Worm (Caenorhabditis elegans): ENCODE results near the gene rml-1.

Gene rml-1

ce11 chrIII:13762046-13762445 lies 5.8 kb downstream of the rml-1 start, which contains the start of gene dbn-1 (continued):
- TF ChIP-seq skn-1 (tag; optimal IDR thresholded peaks at IDR 0.05), result no peak
- no peak for TF ChIP-seq ceh-28 (tag; optimal IDR thresholded peaks at IDR 0.05)
- no peak for TF ChIP-seq nhr-10 (tag; optimal IDR thresholded peaks at IDR 0.05)
- peak; percentile 61 for TF ChIP-seq dve-1 (tag; optimal IDR thresholded peaks at IDR 0.05; ENCODE audit: insufficient read depth)
- TF ChIP-seq pha-4 (GFP tag; IDR thresholded peaks at IDR 0.05), result no peak
- no peak for TF ChIP-seq pha-4 (tag; optimal IDR thresholded peaks at IDR 0.05)
- TF ChIP-seq nhr-237 (tag; optimal IDR thresholded peaks at IDR 0.05), result no peak
- TF ChIP-seq nhr-77 (tag; optimal IDR thresholded peaks at IDR 0.05), result peak; percentile 8
- TF ChIP-seq daf-16 (GFP tag; optimal IDR thresholded peaks at IDR 0.05), result no peak
- peak; percentile 45 for TF ChIP-seq daf-16 (tag; optimal IDR thresholded peaks at IDR 0.05)
- no peak for TF ChIP-seq cey-2 (tag; optimal IDR thresholded peaks at IDR 0.05; ENCODE audit: borderline replicate concordance, insufficient read depth)
- TF ChIP-seq ctbp-1 (GFP tag; IDR thresholded peaks at IDR 0.05), result no peak
- no peak for TF ChIP-seq egl-43 (GFP tag; IDR thresholded peaks at IDR 0.05)
- no peak for TF ChIP-seq gei-8 (GFP tag; optimal IDR thresholded peaks at IDR 0.05)
- peak; percentile 91 for TF ChIP-seq aha-1 (tag)
- TF ChIP-seq tag-97 (GFP tag; IDR thresholded peaks at IDR 0.05), result no peak
- TF ChIP-seq ZK337.2 (GFP tag; IDR thresholded peaks at IDR 0.05), result no peak
- TF ChIP-seq dpl-1 (GFP tag; optimal IDR thresholded peaks at IDR 0.05), result no peak
- TF ChIP-seq madf-9 (GFP tag; conservative IDR thresholded peaks at IDR 0.05), result no peak
- TF ChIP-seq ztf-11 (tag; optimal IDR thresholded peaks at IDR 0.05), result no peak
- TF ChIP-seq php-3 (GFP tag; IDR thresholded peaks at IDR 0.05), result 0 out of 2 replicates have a peak, but pooled peaks have one; percentile 50

ce11 chrIII:13761022-13761421 lies 6.9 kb downstream of the rml-1 start:
- TF ChIP-seq aha-1 (tag) (peak; percentile 77), D1046.2 (GFP tag; IDR thresholded peaks at IDR 0.05) (0 out of 2 replicates have a peak, but pooled peaks have one; percentile 28), zfp-3 (GFP tag; conservative IDR thresholded peaks at IDR 0.05) (0 out of 2 replicates have a peak, but pooled peaks have one; percentile 17), F49E8.2 (tag; optimal IDR thresholded peaks at IDR 0.05; ENCODE audit: borderline replicate concordance) (no peak), unc-130 (GFP tag; optimal IDR thresholded peaks at IDR 0.05) (no peak), set-16 (GFP tag; IDR thresholded peaks at IDR 0.05) (peak; percentile 77), nhr-77 (tag; optimal IDR thresholded peaks at IDR 0.05) (no peak)

- TF ChIP-seq egl-43 (GFP tag; IDR thresholded peaks at IDR 0.05) (no peak), dmd-6 (GFP tag; IDR thresholded peaks at IDR 0.05) (no peak), mxl-2 (GFP tag; conservative IDR thresholded peaks at IDR 0.05) (no peak), lin-29 (GFP tag; IDR thresholded peaks at IDR 0.05) (no peak), set-16 (GFP tag; IDR thresholded peaks at IDR 0.05) (peak; percentile 69), dmd-9 (GFP tag; IDR thresholded peaks at IDR 0.05) (no peak), snpc-1.2 (GFP tag; IDR thresholded peaks at IDR 0.05) (no peak), snpc-4 (tag; optimal IDR thresholded peaks at IDR 0.05) (no peak), ZK337.2 (GFP tag; IDR thresholded peaks at IDR 0.05) (no peak), aha-1 (tag) (peak; percentile 64), php-3 (GFP tag; IDR thresholded peaks at IDR 0.05) (no peak), unc-62 (GFP tag; optimal IDR thresholded peaks at IDR 0.05 in 1 of 2) (no peak), unc-62 (tag; optimal IDR thresholded peaks at IDR 0.05) (no peak), daf-12 (tag; optimal IDR thresholded peaks at IDR 0.05) (no peak), pqm-1 (tag; optimal IDR thresholded peaks at IDR 0.05) (no peak), spr-3 (GFP tag; optimal IDR thresholded peaks at IDR 0.05) (no peak)
Measured at ce11 chrIII:13759691-13760090, 8.2 kb downstream of the rml-1 start.

ce11 chrIII:13755689-13756088 lies 12.2 kb downstream of the rml-1 start, which contains the start of gene toca-2:
Gene toca-2, plus strand, starts transcription at chrIII:13755896.
- TF ChIP-seq ceh-28 (tag; optimal IDR thresholded peaks at IDR 0.05) (no peak), aha-1 (tag) (peak; percentile 44)
